Fruit fly (Drosophila melanogaster) whole organism, embryonic: ENCODE measurements around the gene CG43367.

ENCODE experiments used
- Blimp-1 ChIP-seq: fragments of 200-800 bp; sonication (Bioruptor generic); optimal IDR thresholded peaks from 3 replicates; lab custom pipeline; 2018; ENCODE audit warnings: missing biosample characterization, missing genetic modification characterization, mild to moderate bottlenecking, moderate library complexity, missing genetic modification reagents
- Bteb2 ChIP-seq: fragments of 200-800 bp; sonication (Bioruptor generic); optimal IDR thresholded peaks from 2 replicates; lab custom pipeline; 2016; ENCODE audit warnings: missing biosample characterization, missing genetic modification characterization
- C15 ChIP-seq: fragments of 200-800 bp; sonication (Bioruptor generic); IDR thresholded peaks from 3 replicates; pipeline ENCODE4 v1.3.6; 2022; ENCODE audit warnings: missing biosample characterization, missing genetic modification characterization
- CG10267 ChIP-seq: fragments of 200-800 bp; sonication (Bioruptor generic); optimal IDR thresholded peaks from 2 replicates; lab custom pipeline; 2018; ENCODE audit warnings: missing biosample characterization, mild to moderate bottlenecking, missing genetic modification characterization, moderate library complexity
- CG10321 ChIP-seq: fragments of 200-800 bp; sonication (Bioruptor generic); IDR thresholded peaks from 2 replicates; pipeline ENCODE4 v1.3.6; 2022; ENCODE audit warnings: missing biosample characterization, missing genetic modification characterization
- CG11560 ChIP-seq: fragments of 200-800 bp; sonication (Bioruptor generic); IDR thresholded peaks from 3 replicates; pipeline ENCODE4 v1.3.6; 2022; ENCODE audit warnings: missing biosample characterization, missing genetic modification characterization
- CG12155 ChIP-seq: fragments of 200-800 bp; sonication (Bioruptor generic); optimal IDR thresholded peaks from 3 replicates; lab custom pipeline; 2016; ENCODE audit warnings: missing biosample characterization, missing genetic modification characterization
- CG14441 ChIP-seq: fragments of 200-800 bp; sonication (Bioruptor generic); IDR thresholded peaks from 2 replicates; pipeline ENCODE4 v1.3.6; 2022; ENCODE audit warnings: missing biosample characterization, missing genetic modification characterization
- CG14860 ChIP-seq: fragments of 200-800 bp; sonication (Bioruptor generic); IDR thresholded peaks from 3 replicates; pipeline ENCODE4 v1.3.6; 2022; ENCODE audit warnings: missing biosample characterization, missing genetic modification characterization; ENCODE audit not compliant: partially characterized antibody
- CG15601 ChIP-seq: fragments of 200-800 bp; sonication (Bioruptor generic); optimal IDR thresholded peaks from 3 replicates; lab custom pipeline; 2019; ENCODE audit warnings: missing biosample characterization, mild to moderate bottlenecking, missing genetic modification characterization, moderate library complexity
- CG17829 ChIP-seq: fragments of 200-800 bp; optimal IDR thresholded peaks from 2 replicates; lab custom pipeline; 2019; ENCODE audit warnings: missing biosample characterization, mild to moderate bottlenecking, missing genetic modification characterization, moderate library complexity
- CG18476 ChIP-seq: fragments of 200-800 bp; sonication (Bioruptor generic); optimal IDR thresholded peaks from 2 replicates; lab custom pipeline; 2016; ENCODE audit warnings: missing biosample characterization, mild to moderate bottlenecking, missing genetic modification characterization
- CG18599 ChIP-seq: fragments of 200-800 bp; sonication (Bioruptor generic); optimal IDR thresholded peaks from 3 replicates; lab custom pipeline; 2017; ENCODE audit warnings: missing biosample characterization, missing genetic modification characterization, mild to moderate bottlenecking, moderate library complexity, missing genetic modification reagents
- CG2678 ChIP-seq: fragments of 200-800 bp; sonication (Bioruptor generic); optimal IDR thresholded peaks from 3 replicates; lab custom pipeline; 2019; ENCODE audit warnings: missing biosample characterization, mild to moderate bottlenecking, missing genetic modification characterization, moderate library complexity
- CG32532 ChIP-seq: fragments of 200-800 bp; sonication (Bioruptor generic); IDR thresholded peaks from 2 replicates; pipeline ENCODE4 v1.3.6; 2022; ENCODE audit warnings: missing biosample characterization, missing genetic modification characterization
- CG3407 ChIP-seq: fragments of 200-800 bp; sonication (Bioruptor generic); optimal IDR thresholded peaks from 2 replicates; lab custom pipeline; 2018; ENCODE audit warnings: missing biosample characterization, mild to moderate bottlenecking, missing genetic modification characterization
- CG34422 ChIP-seq: fragments of 200-800 bp; sonication (Bioruptor generic); IDR thresholded peaks from 3 replicates; pipeline ENCODE4 v1.3.6; 2022; ENCODE audit warnings: missing biosample characterization, missing genetic modification characterization
- CG4730 ChIP-seq: fragments of 200-800 bp; sonication (Bioruptor generic); IDR thresholded peaks from 2 replicates; pipeline ENCODE4 v1.3.6; 2022; ENCODE audit warnings: missing biosample characterization, missing genetic modification characterization
- CG5245 ChIP-seq: fragments of 200-800 bp; sonication (Bioruptor generic); optimal IDR thresholded peaks from 3 replicates; lab custom pipeline; 2016; ENCODE audit warnings: missing biosample characterization, missing genetic modification characterization
- CG8089 ChIP-seq: fragments of 200-800 bp; sonication (Bioruptor generic); optimal IDR thresholded peaks from 3 replicates; lab custom pipeline; 2016; ENCODE audit warnings: missing biosample characterization, missing genetic modification characterization
- CG8359 ChIP-seq: fragments of 200-800 bp; sonication (Bioruptor generic); optimal IDR thresholded peaks from 2 replicates; lab custom pipeline; 2017; ENCODE audit warnings: missing biosample characterization, mild to moderate bottlenecking, missing genetic modification characterization, borderline replicate concordance
- Dbx ChIP-seq: fragments of 200-800 bp; sonication (Bioruptor generic); IDR thresholded peaks from 3 replicates; pipeline ENCODE4 v1.3.6; 2022; ENCODE audit warnings: missing biosample characterization, missing genetic modification characterization
- Doc2 ChIP-seq: fragments of 200-800 bp; sonication (Bioruptor generic); IDR thresholded peaks from 2 replicates; pipeline ENCODE4 v1.3.6; 2022; ENCODE audit warnings: missing biosample characterization, missing genetic modification characterization
- Gsc ChIP-seq: fragments of 200-800 bp; sonication (Bioruptor generic); IDR thresholded peaks from 2 replicates; pipeline ENCODE4 v1.3.6; 2022; ENCODE audit warnings: missing biosample characterization, missing genetic modification characterization
- HmgD ChIP-seq: fragments of 200-800 bp; sonication (Bioruptor generic); optimal IDR thresholded peaks from 3 replicates; lab custom pipeline; 2016; ENCODE audit warnings: missing biosample characterization, missing genetic modification characterization
- Hr78 ChIP-seq, 2 experiments: fragments of 200-800 bp in 1 of 2; fragments of >200 bp in 1 of 2; sonication (Bioruptor generic) in 1 of 2; optimal IDR thresholded peaks; 2 replicates each; lab custom pipeline; 2017 to 2019; ENCODE audit warnings: missing biosample characterization in 2 of 2, missing genetic modification characterization in 2 of 2, mild to moderate bottlenecking in 1 of 2, moderate library complexity in 1 of 2
- Hsf ChIP-seq: fragments of 200-800 bp; sonication (Bioruptor generic); optimal IDR thresholded peaks from 3 replicates; lab custom pipeline; 2016; ENCODE audit warnings: missing biosample characterization, missing genetic modification characterization
- Taf1 ChIP-seq: fragments of 200-800 bp; sonication (Bioruptor generic); IDR thresholded peaks from 2 replicates; pipeline ENCODE4 v1.3.6; 2022; ENCODE audit warnings: missing biosample characterization, missing genetic modification characterization
- Tbp ChIP-seq: fragments of >200 bp; optimal IDR thresholded peaks from 2 replicates; lab custom pipeline; 2018; ENCODE audit warnings: missing biosample characterization, missing genetic modification characterization
- YL-1 ChIP-seq: fragments of 200-800 bp; sonication (Bioruptor generic); optimal IDR thresholded peaks from 3 replicates; lab custom pipeline; 2017; ENCODE audit warnings: missing biosample characterization, mild to moderate bottlenecking, missing genetic modification characterization
- ara ChIP-seq: fragments of 200-800 bp; sonication (Bioruptor generic); IDR thresholded peaks from 2 replicates; pipeline ENCODE4 v1.3.6; 2022; ENCODE audit warnings: missing biosample characterization, missing genetic modification characterization
- ato ChIP-seq: fragments of 200-800 bp; sonication (Bioruptor generic); IDR thresholded peaks from 2 replicates; pipeline ENCODE4 v1.3.6; 2022; ENCODE audit warnings: missing biosample characterization, missing genetic modification characterization; ENCODE audit not compliant: partially characterized antibody
- btn ChIP-seq: fragments of 200-800 bp; sonication (Bioruptor generic); optimal IDR thresholded peaks from 2 replicates; lab custom pipeline; 2016; ENCODE audit warnings: missing biosample characterization, missing genetic modification characterization
- croc ChIP-seq: fragments of 200-800 bp; sonication (Bioruptor generic); conservative IDR thresholded peaks from 3 replicates; pipeline ENCODE4 v1.3.6; 2022; ENCODE audit warnings: missing biosample characterization, missing genetic modification characterization
- dati ChIP-seq: fragments of 200-800 bp; sonication (Bioruptor generic); IDR thresholded peaks from 2 replicates; pipeline ENCODE4 v1.3.6; 2022; ENCODE audit warnings: missing biosample characterization, missing genetic modification characterization
- exex ChIP-seq: fragments of 200-800 bp; sonication (Bioruptor generic); optimal IDR thresholded peaks from 4 replicates; lab custom pipeline; 2018; ENCODE audit warnings: missing biosample characterization, mild to moderate bottlenecking, missing genetic modification characterization, moderate library complexity
- fu2 ChIP-seq: fragments of 200-800 bp; sonication (Bioruptor generic); optimal IDR thresholded peaks from 2 replicates; lab custom pipeline; 2016; ENCODE audit warnings: missing biosample characterization, missing genetic modification characterization
- grau ChIP-seq: fragments of 200-800 bp; optimal IDR thresholded peaks from 3 replicates; lab custom pipeline; 2019; ENCODE audit warnings: missing biosample characterization, mild to moderate bottlenecking, missing genetic modification characterization, moderate library complexity
- gro ChIP-seq: fragments of 200-800 bp; sonication (Bioruptor generic); optimal IDR thresholded peaks from 2 replicates; lab custom pipeline; 2016; ENCODE audit warnings: missing biosample characterization, missing genetic modification characterization
- her ChIP-seq: fragments of 200-800 bp; sonication (Bioruptor generic); optimal IDR thresholded peaks from 2 replicates; lab custom pipeline; 2016; ENCODE audit warnings: missing biosample characterization, missing genetic modification characterization
- lov ChIP-seq, 2 experiments: fragments of 200-800 bp in 1 of 2; fragments of >200 bp in 1 of 2; sonication (Bioruptor generic) in 1 of 2; IDR thresholded peaks in 1 of 2; optimal IDR thresholded peaks in 1 of 2; 2 replicates in 1 of 2; 3 replicates in 1 of 2; pipeline versions ENCODE4 v1.3.6 to Lab custom; 2017 to 2022; ENCODE audit warnings: missing biosample characterization in 1 of 2, missing genetic modification characterization in 1 of 2
- luna ChIP-seq: fragments of 200-800 bp; sonication (Bioruptor generic); optimal IDR thresholded peaks from 2 replicates; lab custom pipeline; 2016; ENCODE audit warnings: missing biosample characterization, missing genetic modification characterization
- odd ChIP-seq: fragments of 200-800 bp; sonication (Bioruptor generic); optimal IDR thresholded peaks from 2 replicates; lab custom pipeline; 2017; ENCODE audit warnings: missing biosample characterization, mild to moderate bottlenecking, missing genetic modification characterization
- pnt ChIP-seq: fragments of 200-800 bp; sonication (Bioruptor generic); optimal IDR thresholded peaks from 3 replicates; lab custom pipeline; 2016; ENCODE audit warnings: missing biosample characterization, missing genetic modification characterization
- rib ChIP-seq: fragments of 200-800 bp; sonication (Bioruptor generic); IDR thresholded peaks from 2 replicates; pipeline ENCODE4 v1.3.6; 2022; ENCODE audit warnings: missing biosample characterization, missing genetic modification characterization
- slbo ChIP-seq: fragments of 200-800 bp; sonication (Bioruptor generic); IDR thresholded peaks from 2 replicates; pipeline ENCODE4 v1.3.6; 2022; ENCODE audit warnings: missing biosample characterization, missing genetic modification characterization
- trh ChIP-seq: fragments of 200-800 bp; sonication (Bioruptor generic); optimal IDR thresholded peaks from 2 replicates; lab custom pipeline; 2016; ENCODE audit warnings: missing biosample characterization, missing genetic modification characterization
- wdn ChIP-seq: fragments of 200-800 bp; sonication (Bioruptor generic); IDR thresholded peaks from 2 replicates; pipeline ENCODE4 v1.3.6; 2022; ENCODE audit warnings: missing biosample characterization, missing genetic modification characterization
- zfh1 ChIP-seq: fragments of 200-800 bp; sonication (Bioruptor generic); IDR thresholded peaks from 3 replicates; pipeline ENCODE4 v1.3.6; 2022; ENCODE audit warnings: missing biosample characterization, missing genetic modification characterization

CG43367 gene

DNA sequence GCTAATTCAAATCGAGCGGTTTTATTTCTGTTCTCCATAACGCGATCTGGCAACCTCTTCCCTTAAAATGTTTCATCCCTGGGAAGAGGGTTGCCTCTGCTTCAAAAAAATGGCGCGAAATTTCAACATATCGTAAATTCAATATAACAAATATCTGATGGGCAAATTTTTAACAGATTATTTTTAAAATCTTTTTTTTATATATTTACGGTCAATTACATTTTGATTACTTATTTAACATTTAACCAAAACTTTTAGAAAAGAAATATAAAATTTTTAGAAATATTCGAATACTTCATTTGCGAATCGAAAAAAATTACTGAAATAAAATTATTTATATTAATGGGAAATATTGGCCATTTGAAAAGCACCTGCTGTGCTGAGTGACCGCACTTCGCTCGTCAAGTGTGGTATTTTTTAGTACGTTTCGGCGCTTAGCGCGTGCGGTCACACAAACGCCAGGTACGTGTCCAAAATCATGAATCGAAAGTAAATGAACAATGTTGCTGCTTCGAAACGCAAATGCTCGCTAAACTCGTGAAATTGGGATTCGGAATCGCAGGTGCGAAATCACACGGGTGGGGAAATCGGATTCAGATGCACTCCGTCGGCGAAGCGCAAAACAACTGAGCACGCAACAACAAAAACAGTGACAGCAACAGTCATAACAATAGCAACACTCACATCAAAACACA is 23.7 kb upstream of the CG43367 start, which contains the start of gene Ero1L (continued):
- TF ChIP-seq CG8089 (GFP tag; lab: Kevin White, UChicago) (no peak), CG18476 (no peak), CG34422 (GFP tag; lab: Robert Waterston, UW) (peak; percentile 64; the same call in 2 of the 3 replicates), CG12155 (GFP tag; lab: Kevin White, UChicago) (no peak), CG10321 (no peak), Blimp-1 (GFP tag; lab: Kevin White, UChicago) (peak; percentile 64), dati (no peak), luna (GFP tag; lab: Kevin White, UChicago) (no peak), CG10267 (tag; lab: Kevin White, UChicago) (peak; percentile 70), Bteb2 (GFP tag; lab: Kevin White, UChicago) (no peak), fu2 (GFP tag; lab: Kevin White, UChicago) (no peak), Taf1 (GFP tag; lab: Robert Waterston, UW) (no peak), odd (GFP tag; lab: Kevin White, UChicago) (no peak), CG3407 (GFP tag; lab: Kevin White, UChicago) (no peak), rib (GFP tag; lab: Robert Waterston, UW) (peak; percentile 52; the same call in 1 of the 2 replicates), lov (optimal IDR thresholded peaks at IDR 0.05; lab: Kevin White, UChicago) (no peak), lov (GFP tag; IDR thresholded peaks at IDR 0.05; lab: Robert Waterston, UW) (0 out of 3 replicates have a peak, but pooled peaks have one; percentile 47), CG17829 (peak; percentile 52), CG32532 (GFP tag; lab: Robert Waterston, UW) (peak; percentile 23; the same call in 1 of the 2 replicates), slbo (GFP tag; lab: Robert Waterston, UW) (no peak), exex (tag; lab: Kevin White, UChicago) (no peak), ato (GFP tag; lab: Robert Waterston, UW) (0 out of 2 replicates have a peak, but pooled peaks have one; percentile 50), YL-1 (GFP tag; lab: Kevin White, UChicago) (peak; percentile 81), grau (tag; lab: Kevin White, UChicago) (peak; percentile 12), CG14860 (GFP tag; lab: Robert Waterston, UW) (no peak), zfh1 (GFP tag; lab: Robert Waterston, UW) (no peak; the same call in 2 of the 3 replicates), CG5245 (GFP tag; lab: Kevin White, UChicago) (no peak), pnt (no peak), C15 (GFP tag; lab: Robert Waterston, UW) (no peak), CG8359 (GFP tag; lab: Kevin White, UChicago) (no peak), Doc2 (GFP tag; lab: Robert Waterston, UW) (no peak), Gsc (no peak), CG2678 (tag; lab: Kevin White, UChicago) (no peak), CG11560 (no peak), croc (GFP tag; lab: Robert Waterston, UW) (no peak), CG4730 (GFP tag; lab: Robert Waterston, UW) (no peak), Tbp (GFP tag; lab: Kevin White, UChicago) (no peak), HmgD (GFP tag; lab: Kevin White, UChicago) (no peak), wdn (GFP tag; lab: Robert Waterston, UW) (0 out of 2 replicates have a peak, but pooled peaks have one; percentile 42), btn (no peak), gro (no peak), Dbx (GFP tag; lab: Robert Waterston, UW) (0 out of 3 replicates have a peak, but pooled peaks have one; percentile 60), Hr78 (GFP tag; optimal IDR thresholded peaks at IDR 0.05; lab: Kevin White, UChicago) (no peak), CG14441 (GFP tag; lab: Robert Waterston, UW) (0 out of 2 replicates have a peak, but pooled peaks have one; percentile 31), ara (no peak), CG15601 (tag; lab: Kevin White, UChicago) (peak; percentile 45), CG18599 (GFP tag; lab: Kevin White, UChicago) (peak; percentile 55), Hsf (GFP tag; lab: Kevin White, UChicago) (no peak), her (GFP tag; lab: Kevin White, UChicago) (peak; percentile 27), trh (GFP tag; lab: Kevin White, UChicago) (no peak)
